Fruit fly (Drosophila melanogaster): Measurements from ENCODE around the gene CG15892.

CG15892 gene

DNA sequence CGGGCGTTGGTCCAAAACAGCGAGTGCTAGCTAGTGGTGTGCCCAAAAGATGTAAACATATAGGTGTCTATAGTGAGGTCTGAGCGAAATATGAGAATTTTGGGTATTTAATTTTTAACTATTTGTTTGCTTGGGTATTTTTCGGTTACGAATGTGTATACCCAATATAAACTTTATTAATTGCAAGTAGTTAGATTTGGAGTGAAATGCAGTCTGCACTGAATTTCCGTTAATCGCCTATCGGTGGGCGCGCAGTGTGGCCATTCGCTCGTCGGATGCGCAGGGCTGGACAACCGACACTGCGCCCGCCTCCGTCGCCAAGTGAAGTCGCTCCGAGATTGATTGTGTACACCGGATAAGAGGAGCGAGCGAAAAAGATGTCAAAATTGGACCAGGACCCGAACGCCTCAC, 991 bp upstream of the CG15892 start, which contains the start of the genes CG15891 and CG3815 (continued):
- TF ChIP-seq CG17359 (tag; optimal IDR thresholded peaks at IDR 0.05), result peak; percentile 25
- no peak for TF ChIP-seq CG1647 (GFP tag; optimal IDR thresholded peaks at IDR 0.05)
- peak; percentile 61 for TF ChIP-seq CG33557 (GFP tag; optimal IDR thresholded peaks at IDR 0.05)
- TF ChIP-seq lab (GFP tag; optimal IDR thresholded peaks at IDR 0.05), result no peak
- TF ChIP-seq Doc2 (GFP tag; IDR thresholded peaks at IDR 0.05), result no peak
- TF ChIP-seq CG3065 (GFP tag; optimal IDR thresholded peaks at IDR 0.05), result no peak
- peak; percentile 51 for TF ChIP-seq Hr3 (GFP tag; optimal IDR thresholded peaks at IDR 0.05)
- TF ChIP-seq mirr (GFP tag; optimal IDR thresholded peaks at IDR 0.05), result peak; percentile 33
- peak; percentile 35; the same call in 2 of the 4 replicates for TF ChIP-seq Gug (GFP tag; IDR thresholded peaks at IDR 0.05)
- 0 out of 3 replicates have a peak, but pooled peaks have one; percentile 32 for TF ChIP-seq jigr1 (GFP tag; IDR thresholded peaks at IDR 0.05)
- TF ChIP-seq unpg (GFP tag; optimal IDR thresholded peaks at IDR 0.05), result peak; percentile 44
- TF ChIP-seq tna (GFP tag; IDR thresholded peaks at IDR 0.05; ENCODE audit: partially characterized antibody), result no peak
- peak; percentile 36 for TF ChIP-seq HLH54F (GFP tag; optimal IDR thresholded peaks at IDR 0.05)
- TF ChIP-seq kni (GFP tag; optimal IDR thresholded peaks at IDR 0.05), result no peak
- TF ChIP-seq Rx (GFP tag; IDR thresholded peaks at IDR 0.05), result peak; percentile 51; the same call in 1 of the 2 replicates
- TF ChIP-seq tup (GFP tag; optimal IDR thresholded peaks at IDR 0.05), result no peak
- no peak for TF ChIP-seq CG6683 (GFP tag; optimal IDR thresholded peaks at IDR 0.05)
- TF ChIP-seq Dll (GFP tag; IDR thresholded peaks at IDR 0.05; ENCODE audit: partially characterized antibody), result peak; percentile 63; the same call in 3 of the 4 replicates
- no peak; the same call in 1 of the 2 replicates for TF ChIP-seq CG31441 (GFP tag; IDR thresholded peaks at IDR 0.05)
- TF ChIP-seq zfh1 (GFP tag; IDR thresholded peaks at IDR 0.05), result peak; percentile 32; the same call in 1 of the 3 replicates
- TF ChIP-seq CG16779 (GFP tag; IDR thresholded peaks at IDR 0.05), result no peak
- peak; percentile 57 for TF ChIP-seq pum (GFP tag; optimal IDR thresholded peaks at IDR 0.05)
- no peak for TF ChIP-seq CG12942 (GFP tag; optimal IDR thresholded peaks at IDR 0.05)
- peak; percentile 69 for TF ChIP-seq slbo (GFP tag; IDR thresholded peaks at IDR 0.05)
- no peak for TF ChIP-seq CG13296 (GFP tag; optimal IDR thresholded peaks at IDR 0.05)
- no peak for TF ChIP-seq Meics (GFP tag; optimal IDR thresholded peaks at IDR 0.05)
- TF ChIP-seq CG10147 (GFP tag; optimal IDR thresholded peaks at IDR 0.05), result peak; percentile 42
- TF ChIP-seq CG4854 (GFP tag; optimal IDR thresholded peaks at IDR 0.05), result no peak
- TF ChIP-seq exex (tag; optimal IDR thresholded peaks at IDR 0.05), result no peak
- TF ChIP-seq Bdp1 (GFP tag; optimal IDR thresholded peaks at IDR 0.05), result peak; percentile 18
- TF ChIP-seq pan (optimal IDR thresholded peaks at IDR 0.05), result no peak
- TF ChIP-seq pan (GFP tag; optimal IDR thresholded peaks at IDR 0.05 in 1 of 2, IDR thresholded peaks at IDR 0.05 in 1 of 2), result peak in 1 of 2 experiments; percentile 7
- TF ChIP-seq CG12071 (GFP tag; optimal IDR thresholded peaks at IDR 0.05), result no peak
- no peak for TF ChIP-seq odd (GFP tag; optimal IDR thresholded peaks at IDR 0.05)
- TF ChIP-seq CG15514 (GFP tag; optimal IDR thresholded peaks at IDR 0.05), result peak; percentile 82
- TF ChIP-seq gcm (GFP tag; optimal IDR thresholded peaks at IDR 0.05), result peak; percentile 3
- no peak for TF ChIP-seq salm (tag; optimal IDR thresholded peaks at IDR 0.05)
- peak; percentile 34; the same call in 1 of the 2 replicates for TF ChIP-seq onecut (GFP tag; IDR thresholded peaks at IDR 0.05)
- TF ChIP-seq seq (GFP tag; IDR thresholded peaks at IDR 0.05), result no peak
- peak in 1 of 2 experiments; percentile 36 for TF ChIP-seq crp (GFP tag; optimal IDR thresholded peaks at IDR 0.05)
- TF ChIP-seq CG11696 (GFP tag; IDR thresholded peaks at IDR 0.05), result no peak
- peak; percentile 48 for TF ChIP-seq Dip3 (GFP tag; optimal IDR thresholded peaks at IDR 0.05)
- peak; percentile 41 to 48 for TF ChIP-seq Pdp1 (GFP tag; optimal IDR thresholded peaks at IDR 0.05)
- peak; percentile 43 for TF ChIP-seq dm (GFP tag; optimal IDR thresholded peaks at IDR 0.05)
- TF ChIP-seq CG18011 (GFP tag; optimal IDR thresholded peaks at IDR 0.05), result no peak
- TF ChIP-seq sisA (GFP tag; IDR thresholded peaks at IDR 0.05), result peak; percentile 51
- TF ChIP-seq lola (GFP tag; optimal IDR thresholded peaks at IDR 0.05), result peak in 1 of 3 experiments; percentile 56
- TF ChIP-seq Ada2b (GFP tag; IDR thresholded peaks at IDR 0.05), result peak; percentile 25; the same call in 1 of the 2 replicates
- TF ChIP-seq chn (GFP tag; optimal IDR thresholded peaks at IDR 0.05), result peak; percentile 12
- TF ChIP-seq maf-S (GFP tag; optimal IDR thresholded peaks at IDR 0.05), result peak; percentile 30
